Worm (Caenorhabditis elegans): ENCODE measurements around the gene gnrr-7.

The gnrr-7 gene

ce11 chrX:11178599-11178998, 7.0 kb upstream of the gnrr-7 start, which contains the start of gene gnrr-6:
Gene gnrr-6 (plus strand): TSS chrX:11178899.
- TF ChIP-seq alr-1 (tag; optimal IDR thresholded peaks at IDR 0.05), result no peak
- TF ChIP-seq crh-2 (tag; optimal IDR thresholded peaks at IDR 0.05), result no peak
- no peak for TF ChIP-seq nhr-129 (tag; optimal IDR thresholded peaks at IDR 0.05)
- no peak for TF ChIP-seq peb-1 (tag; optimal IDR thresholded peaks at IDR 0.05)
- TF ChIP-seq ztf-11 (tag; optimal IDR thresholded peaks at IDR 0.05), result no peak
- no peak for TF ChIP-seq nhr-21 (tag; optimal IDR thresholded peaks at IDR 0.05)
- no peak for TF ChIP-seq nhr-6 (tag; optimal IDR thresholded peaks at IDR 0.05)
- TF ChIP-seq sma-3 (GFP tag; optimal IDR thresholded peaks at IDR 0.05), result no peak
- TF ChIP-seq R02D3.7 (tag; optimal IDR thresholded peaks at IDR 0.05), result no peak
- no peak for TF ChIP-seq C34F6.9 (tag; optimal IDR thresholded peaks at IDR 0.05)
- TF ChIP-seq mab-5 (tag; optimal IDR thresholded peaks at IDR 0.05), result no peak
- no peak for TF ChIP-seq mdl-1 (tag; optimal IDR thresholded peaks at IDR 0.05)
- TF ChIP-seq sma-9 (GFP tag; optimal IDR thresholded peaks at IDR 0.05), result no peak
- TF ChIP-seq sma-9 (tag; optimal IDR thresholded peaks at IDR 0.05), result no peak
- no peak for TF ChIP-seq dmd-4 (tag; optimal IDR thresholded peaks at IDR 0.05)
- TF ChIP-seq skn-1 (tag; optimal IDR thresholded peaks at IDR 0.05), result no peak

- no peak for TF ChIP-seq sem-4 (tag; optimal IDR thresholded peaks at IDR 0.05)
- no peak for TF ChIP-seq R02D3.7 (tag; optimal IDR thresholded peaks at IDR 0.05)
- no peak for TF ChIP-seq ztf-1 (GFP tag; conservative IDR thresholded peaks at IDR 0.05)
- no peak for TF ChIP-seq nhr-23 (tag; optimal IDR thresholded peaks at IDR 0.05)
- TF ChIP-seq zag-1 (tag; optimal IDR thresholded peaks at IDR 0.05), result no peak
- TF ChIP-seq ZK546.5 (tag; optimal IDR thresholded peaks at IDR 0.05), result no peak
- no peak for TF ChIP-seq nhr-11 (tag; optimal IDR thresholded peaks at IDR 0.05)
- TF ChIP-seq fos-1 (tag; optimal IDR thresholded peaks at IDR 0.05), result no peak
- no peak for TF ChIP-seq ztf-11 (tag; optimal IDR thresholded peaks at IDR 0.05)
- TF ChIP-seq snpc-4 (tag; optimal IDR thresholded peaks at IDR 0.05), result no peak
- no peak for TF ChIP-seq dmd-4 (tag; optimal IDR thresholded peaks at IDR 0.05)
- TF ChIP-seq sma-9 (GFP tag; optimal IDR thresholded peaks at IDR 0.05), result no peak
- no peak for TF ChIP-seq sma-9 (tag; optimal IDR thresholded peaks at IDR 0.05)
- TF ChIP-seq mab-5 (tag; optimal IDR thresholded peaks at IDR 0.05), result no peak
- no peak for TF ChIP-seq nhr-6 (tag; optimal IDR thresholded peaks at IDR 0.05)
- no peak for TF ChIP-seq mbf-1 (tag; optimal IDR thresholded peaks at IDR 0.05)
- no peak for TF ChIP-seq blmp-1 (tag; optimal IDR thresholded peaks at IDR 0.05; ENCODE audit: insufficient read depth)
- no peak for TF ChIP-seq alr-1 (tag; optimal IDR thresholded peaks at IDR 0.05)
Measured at ce11 chrX:11189515-11189914, 3.9 kb downstream of the gnrr-7 start, which contains the start of gene F13D2.1. Gene F13D2.1 (minus strand): TSS chrX:11189615.

ce11 chrX:11190443-11190842, 4.8 kb downstream of the gnrr-7 start:
- TF ChIP-seq ceh-82 (tag; optimal IDR thresholded peaks at IDR 0.05) (no peak), lsy-2 (tag; optimal IDR thresholded peaks at IDR 0.05) (no peak), nhr-21 (tag; optimal IDR thresholded peaks at IDR 0.05) (peak; percentile 45), ama-1 (optimal IDR thresholded peaks at IDR 0.05) (no peak), crh-2 (tag; optimal IDR thresholded peaks at IDR 0.05) (no peak), aly-2 (tag; optimal IDR thresholded peaks at IDR 0.05) (no peak), sma-3 (GFP tag; optimal IDR thresholded peaks at IDR 0.05) (peak; percentile 21)

- TF ChIP-seq nhr-10 (tag; optimal IDR thresholded peaks at IDR 0.05) (no peak), ceh-16 (tag; optimal IDR thresholded peaks at IDR 0.05) (no peak), ztf-11 (tag; optimal IDR thresholded peaks at IDR 0.05) (no peak), sma-9 (GFP tag; optimal IDR thresholded peaks at IDR 0.05) (peak; percentile 33), sma-9 (tag; optimal IDR thresholded peaks at IDR 0.05) (no peak), nhr-129 (tag; optimal IDR thresholded peaks at IDR 0.05) (peak; percentile 52), F13H6.1 (tag; optimal IDR thresholded peaks at IDR 0.05) (peak; percentile 5), ztf-4 (tag; optimal IDR thresholded peaks at IDR 0.05) (no peak)
Measured at ce11 chrX:11193670-11194069, 8.1 kb downstream of the gnrr-7 start.

- TF ChIP-seq unc-62 (GFP tag; optimal IDR thresholded peaks at IDR 0.05), result no peak
- no peak for TF ChIP-seq R02D3.7 (tag; optimal IDR thresholded peaks at IDR 0.05)
- TF ChIP-seq peb-1 (tag; optimal IDR thresholded peaks at IDR 0.05), result no peak
- TF ChIP-seq dmd-4 (tag; optimal IDR thresholded peaks at IDR 0.05), result no peak
- TF ChIP-seq skn-1 (tag; optimal IDR thresholded peaks at IDR 0.05), result no peak
- TF ChIP-seq snpc-4 (tag; optimal IDR thresholded peaks at IDR 0.05), result no peak
- TF ChIP-seq mab-5 (tag; optimal IDR thresholded peaks at IDR 0.05), result no peak
- no peak for TF ChIP-seq ztf-1 (GFP tag; conservative IDR thresholded peaks at IDR 0.05)
- TF ChIP-seq ztf-11 (tag; optimal IDR thresholded peaks at IDR 0.05), result no peak
- TF ChIP-seq elt-3 (tag; optimal IDR thresholded peaks at IDR 0.05), result no peak
- no peak for TF ChIP-seq aly-2 (tag; optimal IDR thresholded peaks at IDR 0.05)
- no peak for TF ChIP-seq nhr-237 (tag; optimal IDR thresholded peaks at IDR 0.05)
- TF ChIP-seq nhr-77 (tag; optimal IDR thresholded peaks at IDR 0.05), result no peak
Measured at ce11 chrX:11196741-11197140, 11.1 kb downstream of the gnrr-7 start, which contains the start of gene C34F6.1. Gene C34F6.1 (minus strand): TSS chrX:11196841.
